Worm (Caenorhabditis elegans) whole organism, late embryonic: ENCODE results near the gene F46H6.5.

Source experiments
- C08G9.2 ChIP-seq: sonication (generic microtip); optimal IDR thresholded peaks from 2 replicates; lab custom pipeline; 2016; ENCODE audit warnings: mild to moderate bottlenecking, missing genetic modification characterization, moderate library complexity, missing compliant biosample characterization
- C38D4.7 ChIP-seq: fragments of 200-800 bp; sonication (Bioruptor generic); optimal IDR thresholded peaks from 2 replicates; lab custom pipeline; 2018; ENCODE audit warnings: mild to moderate bottlenecking, missing genetic modification characterization, moderate library complexity, missing compliant biosample characterization
- T23F11.4 ChIP-seq: fragments of 200-800 bp; sonication (Bioruptor generic); optimal IDR thresholded peaks from 2 replicates; lab custom pipeline; 2018; ENCODE audit warnings: mild to moderate bottlenecking, missing genetic modification characterization, missing compliant biosample characterization
- ahr-1 ChIP-seq: sonication (generic microtip); optimal IDR thresholded peaks from 2 replicates; lab custom pipeline; 2016; ENCODE audit warnings: missing genetic modification characterization, missing compliant biosample characterization
- ceh-18 ChIP-seq: sonication (generic microtip); optimal IDR thresholded peaks from 2 replicates; lab custom pipeline; 2016; ENCODE audit warnings: missing genetic modification characterization, missing compliant biosample characterization
- ceh-22 ChIP-seq: sonication (generic microtip); optimal IDR thresholded peaks from 2 replicates; lab custom pipeline; 2017; ENCODE audit warnings: missing biosample characterization, missing genetic modification characterization
- ceh-24 ChIP-seq: sonication (generic microtip); optimal IDR thresholded peaks from 2 replicates; lab custom pipeline; 2016; ENCODE audit warnings: mild to moderate bottlenecking, missing genetic modification characterization, missing compliant biosample characterization
- ceh-30 ChIP-seq: fragments of 150-350 bp; optimal IDR thresholded peaks from 2 replicates; lab custom pipeline; 2014; ENCODE audit warnings: missing biosample characterization, missing genetic modification characterization
- ceh-31 ChIP-seq: sonication (generic microtip); optimal IDR thresholded peaks from 2 replicates; lab custom pipeline; 2016; ENCODE audit warnings: missing genetic modification characterization, missing compliant biosample characterization
- ceh-34 ChIP-seq: sonication (generic microtip); optimal IDR thresholded peaks from 2 replicates; lab custom pipeline; 2016; ENCODE audit warnings: mild to moderate bottlenecking, missing genetic modification characterization, missing compliant biosample characterization
- ceh-45 ChIP-seq: fragments of 200-800 bp; sonication (Bioruptor generic); IDR thresholded peaks from 2 replicates; pipeline ENCODE4 v1.3.6; 2022; ENCODE audit warnings: missing genetic modification reagents, missing genetic modification characterization, missing compliant biosample characterization
- ceh-48 ChIP-seq: sonication (generic microtip); optimal IDR thresholded peaks from 2 replicates; lab custom pipeline; 2016; ENCODE audit warnings: missing genetic modification characterization, inconsistent platforms, missing compliant biosample characterization
- che-1 ChIP-seq: sonication (generic microtip); optimal IDR thresholded peaks from 2 replicates; lab custom pipeline; 2016; ENCODE audit warnings: mild to moderate bottlenecking, missing genetic modification characterization, missing compliant biosample characterization
- dmd-4 ChIP-seq: sonication (generic microtip); optimal IDR thresholded peaks from 2 replicates; lab custom pipeline; 2016; ENCODE audit warnings: borderline replicate concordance, missing genetic modification characterization, missing compliant biosample characterization
- dve-1 ChIP-seq: sonication (generic microtip); optimal IDR thresholded peaks from 2 replicates; lab custom pipeline; 2017; ENCODE audit warnings: antibody characterized with exemption, mild to moderate bottlenecking, missing genetic modification characterization, missing compliant biosample characterization
- elt-4 ChIP-seq: sonication (generic microtip); optimal IDR thresholded peaks from 2 replicates; lab custom pipeline; 2016; ENCODE audit warnings: missing genetic modification characterization, missing compliant biosample characterization
- eyg-1 ChIP-seq: sonication (generic microtip); optimal IDR thresholded peaks from 2 replicates; lab custom pipeline; 2016; ENCODE audit warnings: missing genotype, missing genetic modification characterization, missing compliant biosample characterization
- fkh-6 ChIP-seq: sonication (generic microtip); optimal IDR thresholded peaks from 2 replicates; lab custom pipeline; 2016; ENCODE audit warnings: missing genetic modification characterization, missing compliant biosample characterization
- gmeb-2 ChIP-seq: sonication (generic microtip); optimal IDR thresholded peaks from 2 replicates; lab custom pipeline; 2016; ENCODE audit warnings: missing genetic modification characterization, inconsistent platforms, missing compliant biosample characterization
- hlh-13 ChIP-seq: fragments of 200-800 bp; sonication (Bioruptor generic); optimal IDR thresholded peaks from 2 replicates; lab custom pipeline; 2018; ENCODE audit warnings: mild to moderate bottlenecking, missing genetic modification characterization, missing compliant biosample characterization
- hlh-15 ChIP-seq: sonication (generic microtip); optimal IDR thresholded peaks from 2 replicates; lab custom pipeline; 2016; ENCODE audit warnings: missing genetic modification characterization, missing compliant biosample characterization
- hlh-30 ChIP-seq: sonication (generic microtip); optimal IDR thresholded peaks from 2 replicates; lab custom pipeline; 2017; ENCODE audit warnings: antibody characterized with exemption, missing genetic modification characterization, missing compliant biosample characterization; ENCODE audit not compliant: insufficient read depth
- hlh-6 ChIP-seq: sonication (generic microtip); optimal IDR thresholded peaks from 2 replicates; lab custom pipeline; 2016; ENCODE audit warnings: missing genotype, missing genetic modification characterization, missing compliant biosample characterization
- lim-6 ChIP-seq: sonication (generic microtip); optimal IDR thresholded peaks from 2 replicates; lab custom pipeline; 2016; ENCODE audit warnings: missing genetic modification characterization, missing compliant biosample characterization
- lin-11 ChIP-seq: fragments of 200-800 bp; sonication (Bioruptor generic); optimal IDR thresholded peaks from 2 replicates; lab custom pipeline; 2018; ENCODE audit warnings: mild to moderate bottlenecking, missing genetic modification characterization, missing compliant biosample characterization
- mec-3 ChIP-seq: sonication (generic microtip); optimal IDR thresholded peaks from 2 replicates; lab custom pipeline; 2016; ENCODE audit warnings: borderline replicate concordance, missing genetic modification characterization, missing compliant biosample characterization
- nfya-1 ChIP-seq: sonication (generic microtip); optimal IDR thresholded peaks from 2 replicates; lab custom pipeline; 2017; ENCODE audit warnings: missing genetic modification characterization, mild to moderate bottlenecking, missing compliant biosample characterization, antibody characterized with exemption, moderate library complexity
- nhr-11 ChIP-seq: fragments of 150-350 bp; optimal IDR thresholded peaks from 2 replicates; lab custom pipeline; 2014; ENCODE audit warnings: missing biosample characterization, missing genetic modification characterization
- npax-4 ChIP-seq: sonication (generic microtip); optimal IDR thresholded peaks from 2 replicates; lab custom pipeline; 2016; ENCODE audit warnings: missing genetic modification characterization, missing compliant biosample characterization
- odd-2 ChIP-seq: sonication (generic microtip); optimal IDR thresholded peaks from 2 replicates; lab custom pipeline; 2017; ENCODE audit warnings: antibody characterized with exemption, mild to moderate bottlenecking, missing genetic modification characterization, missing compliant biosample characterization
- pha-2 ChIP-seq: sonication (generic microtip); optimal IDR thresholded peaks from 2 replicates; lab custom pipeline; 2017; ENCODE audit warnings: mild to moderate bottlenecking, missing genetic modification characterization, missing compliant biosample characterization
- pqm-1 ChIP-seq: sonication (generic microtip); optimal IDR thresholded peaks from 2 replicates; lab custom pipeline; 2016; ENCODE audit warnings: missing genetic modification characterization, missing compliant biosample characterization
- pros-1 ChIP-seq: fragments of 150-350 bp; optimal IDR thresholded peaks from 2 replicates; lab custom pipeline; 2014; ENCODE audit warnings: missing biosample characterization, missing genetic modification reagents, missing genetic modification characterization
- ref-2 ChIP-seq: sonication (generic microtip); optimal IDR thresholded peaks from 2 replicates; lab custom pipeline; 2016; ENCODE audit warnings: missing genetic modification characterization, missing compliant biosample characterization
- rnt-1 ChIP-seq: sonication (generic microtip); optimal IDR thresholded peaks from 2 replicates; lab custom pipeline; 2016; ENCODE audit warnings: missing genetic modification characterization, missing compliant biosample characterization
- sdc-2 ChIP-seq: sonication (generic microtip); optimal IDR thresholded peaks from 2 replicates; lab custom pipeline; 2016; ENCODE audit warnings: missing genotype, missing genetic modification characterization, missing compliant biosample characterization
- sox-2 ChIP-seq: fragments of 200-800 bp; sonication (Bioruptor generic); IDR thresholded peaks from 2 replicates; pipeline ENCODE4 v1.3.6; 2022; ENCODE audit warnings: missing genetic modification reagents, missing genetic modification characterization, missing compliant biosample characterization
- tbx-2 ChIP-seq: sonication (generic microtip); optimal IDR thresholded peaks from 2 replicates; lab custom pipeline; 2016; ENCODE audit warnings: missing genetic modification characterization, missing compliant biosample characterization
- ttx-3 ChIP-seq: sonication (generic microtip); optimal IDR thresholded peaks from 2 replicates; lab custom pipeline; 2016; ENCODE audit warnings: missing genetic modification reagents, missing genetic modification characterization, missing compliant biosample characterization
- zip-5 ChIP-seq: sonication (generic microtip); optimal IDR thresholded peaks from 2 replicates; lab custom pipeline; 2016; ENCODE audit warnings: missing genetic modification characterization, missing compliant biosample characterization

The F46H6.5 gene

DNA sequence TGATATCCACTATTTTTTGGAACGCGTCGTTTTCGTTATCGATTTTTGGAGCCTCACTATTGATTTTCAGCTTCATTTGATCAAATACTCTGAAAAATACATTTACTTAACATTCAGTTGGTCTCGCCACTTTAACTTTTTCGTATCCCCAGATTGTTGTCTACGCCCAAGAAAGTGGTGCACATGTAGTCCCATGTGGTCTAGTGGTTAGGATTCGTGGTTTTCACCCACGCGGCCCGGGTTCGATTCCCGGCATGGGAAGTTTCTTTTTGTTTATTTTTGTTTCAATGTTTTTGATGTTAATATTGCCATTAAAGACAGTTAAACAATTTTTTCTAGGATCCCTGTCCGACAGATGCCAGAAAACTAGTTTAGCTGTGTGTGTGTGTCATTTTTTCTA lies 47.9 kb downstream of the F46H6.5 start (continued):
- TF ChIP-seq C08G9.2 (tag; lab: Kevin White, UChicago) (peak; percentile 68), hlh-15 (tag; lab: Kevin White, UChicago) (no peak), ceh-48 (peak; percentile 51), C38D4.7 (GFP tag; lab: Kevin White, UChicago) (peak; percentile 69), dmd-4 (no peak), pha-2 (no peak), nhr-11 (no peak), tbx-2 (tag; lab: Kevin White, UChicago) (no peak), lim-6 (tag; lab: Kevin White, UChicago) (no peak), hlh-30 (tag; lab: Kevin White, UChicago) (peak; percentile 40), fkh-6 (tag; lab: Kevin White, UChicago) (peak; percentile 49), dve-1 (tag; lab: Kevin White, UChicago) (peak; percentile 28), zip-5 (tag; lab: Kevin White, UChicago) (no peak), ceh-24 (tag; lab: Kevin White, UChicago) (no peak), lin-11 (tag; lab: Kevin White, UChicago) (peak; percentile 50), ceh-22 (tag; lab: Kevin White, UChicago) (no peak), pqm-1 (no peak), ceh-34 (tag; lab: Kevin White, UChicago) (peak; percentile 44), ceh-18 (tag; lab: Kevin White, UChicago) (no peak), ref-2 (tag; lab: Kevin White, UChicago) (peak; percentile 58), T23F11.4 (GFP tag; lab: Kevin White, UChicago) (peak; percentile 48), rnt-1 (tag; lab: Kevin White, UChicago) (peak; percentile 36), hlh-13 (GFP tag; lab: Kevin White, UChicago) (peak; percentile 56), che-1 (tag; lab: Kevin White, UChicago) (peak; percentile 55), ceh-45 (GFP tag; lab: Robert Waterston, UW) (peak; percentile 62), ttx-3 (peak; percentile 53), npax-4 (tag; lab: Kevin White, UChicago) (peak; percentile 28), mec-3 (tag; lab: Kevin White, UChicago) (no peak), pros-1 (tag; lab: Kevin White, UChicago) (no peak), ceh-30 (no peak), odd-2 (no peak), ceh-31 (tag; lab: Kevin White, UChicago) (peak; percentile 11), elt-4 (no peak), ahr-1 (tag; lab: Kevin White, UChicago) (peak; percentile 32), hlh-6 (tag; lab: Kevin White, UChicago) (peak; percentile 91), eyg-1 (no peak), gmeb-2 (tag; lab: Kevin White, UChicago) (peak; percentile 74), sox-2 (peak; percentile 81), nfya-1 (tag; lab: Kevin White, UChicago) (no peak), sdc-2 (tag; lab: Kevin White, UChicago) (peak; percentile 79)
